Worm (Caenorhabditis elegans) whole organism, L2 larva: ENCODE measurements around the gene clec-123.

Experiments
- F13H6.1 ChIP-seq: sonication (generic microtip); optimal IDR thresholded peaks from 2 replicates; lab custom pipeline; 2016; ENCODE audit warnings: missing genetic modification characterization, missing compliant biosample characterization
- aly-2 ChIP-seq: fragments of 150-350 bp; optimal IDR thresholded peaks from 2 replicates; lab custom pipeline; 2014; ENCODE audit warnings: missing biosample characterization, missing genetic modification characterization
- ama-1 ChIP-seq: fragments of 150-350 bp; optimal IDR thresholded peaks from 2 replicates; lab custom pipeline; 2018; ENCODE audit warnings: inconsistent platforms
- ceh-16 ChIP-seq: fragments of 150-350 bp; optimal IDR thresholded peaks from 2 replicates; lab custom pipeline; 2014; ENCODE audit warnings: missing biosample characterization, missing genetic modification characterization
- ceh-82 ChIP-seq: fragments of 150-350 bp; optimal IDR thresholded peaks from 2 replicates; lab custom pipeline; 2014; ENCODE audit warnings: missing biosample characterization, missing genetic modification characterization
- crh-2 ChIP-seq: sonication (generic microtip); optimal IDR thresholded peaks from 2 replicates; lab custom pipeline; 2017; ENCODE audit warnings: missing biosample characterization, missing genetic modification characterization
- dmd-4 ChIP-seq: sonication (generic microtip); optimal IDR thresholded peaks from 2 replicates; lab custom pipeline; 2017; ENCODE audit warnings: missing biosample characterization, missing genetic modification characterization
- elt-1 ChIP-seq: fragments of 150-350 bp; optimal IDR thresholded peaks from 2 replicates; lab custom pipeline; 2014; ENCODE audit warnings: missing biosample characterization, missing genetic modification characterization
- elt-3 ChIP-seq: sonication (generic microtip); optimal IDR thresholded peaks from 2 replicates; lab custom pipeline; 2017; ENCODE audit warnings: missing biosample characterization, missing genetic modification characterization
- fos-1 ChIP-seq: fragments of 150-350 bp; optimal IDR thresholded peaks from 2 replicates; lab custom pipeline; 2014; ENCODE audit warnings: missing biosample characterization, missing genetic modification characterization
- gmeb-1 ChIP-seq: fragments of 150-350 bp; optimal IDR thresholded peaks from 2 replicates; lab custom pipeline; 2014; ENCODE audit warnings: missing biosample characterization, missing genetic modification characterization
- lin-11 ChIP-seq: fragments of 150-350 bp; sonication (generic microtip); optimal IDR thresholded peaks from 2 replicates; lab custom pipeline; 2014; ENCODE audit warnings: missing biosample characterization, missing genetic modification characterization, inconsistent platforms, mixed read lengths
- lin-13 ChIP-seq: fragments of 150-350 bp; optimal IDR thresholded peaks from 2 replicates; lab custom pipeline; 2014; ENCODE audit warnings: missing biosample characterization, missing genetic modification reagents, missing genetic modification characterization
- lin-39 ChIP-seq: fragments of 150-350 bp; optimal IDR thresholded peaks from 2 replicates; lab custom pipeline; 2014; ENCODE audit warnings: missing biosample characterization, missing genetic modification reagents, missing genetic modification characterization
- lsy-2 ChIP-seq, 2 experiments: fragments of 150-350 bp in 1 of 2; sonication (generic microtip) in 1 of 2; optimal IDR thresholded peaks; 2 replicates each; lab custom pipeline; 2014 to 2017; ENCODE audit warnings: missing biosample characterization in 2 of 2, missing genetic modification characterization in 2 of 2
- mab-5 ChIP-seq: fragments of 150-350 bp; optimal IDR thresholded peaks from 2 replicates; lab custom pipeline; 2014; ENCODE audit warnings: missing biosample characterization, missing genetic modification characterization
- mdl-1 ChIP-seq, 2 experiments: fragments of 150-350 bp in 1 of 2; sonication (generic microtip) in 1 of 2; optimal IDR thresholded peaks; 2 replicates each; lab custom pipeline; 2017; ENCODE audit warnings: missing biosample characterization in 2 of 2, missing genetic modification characterization in 2 of 2
- nhr-10 ChIP-seq: sonication (generic microtip); optimal IDR thresholded peaks from 2 replicates; lab custom pipeline; 2017; ENCODE audit warnings: missing biosample characterization, missing genetic modification characterization
- nhr-11 ChIP-seq: fragments of 150-350 bp; optimal IDR thresholded peaks from 2 replicates; lab custom pipeline; 2014; ENCODE audit warnings: missing biosample characterization, missing genetic modification characterization
- nhr-12 ChIP-seq: fragments of 150-350 bp; optimal IDR thresholded peaks from 2 replicates; lab custom pipeline; 2014; ENCODE audit warnings: missing biosample characterization, missing genetic modification characterization
- nhr-129 ChIP-seq: fragments of 150-350 bp; optimal IDR thresholded peaks from 2 replicates; lab custom pipeline; 2014; ENCODE audit warnings: missing biosample characterization, missing genetic modification characterization
- nhr-21 ChIP-seq: fragments of 150-350 bp; optimal IDR thresholded peaks from 2 replicates; lab custom pipeline; 2014; ENCODE audit warnings: missing biosample characterization, missing genetic modification characterization
- nhr-23 ChIP-seq: fragments of 150-350 bp; optimal IDR thresholded peaks from 2 replicates; lab custom pipeline; 2014; ENCODE audit warnings: missing biosample characterization, missing genetic modification reagents, missing genetic modification characterization
- nhr-237 ChIP-seq: fragments of 150-350 bp; optimal IDR thresholded peaks from 2 replicates; lab custom pipeline; 2014; ENCODE audit warnings: missing biosample characterization, missing genetic modification characterization
- nhr-25 ChIP-seq: fragments of 150-350 bp; sonication (generic microtip); optimal IDR thresholded peaks from 3 replicates; lab custom pipeline; 2014; ENCODE audit warnings: missing biosample characterization, missing genetic modification characterization
- nhr-77 ChIP-seq: fragments of 150-350 bp; optimal IDR thresholded peaks from 2 replicates; lab custom pipeline; 2014; ENCODE audit warnings: missing biosample characterization, missing genetic modification characterization
- peb-1 ChIP-seq: fragments of 150-350 bp; optimal IDR thresholded peaks from 2 replicates; lab custom pipeline; 2014; ENCODE audit warnings: missing biosample characterization, missing genetic modification characterization
- skn-1 ChIP-seq: sonication (generic microtip); optimal IDR thresholded peaks from 2 replicates; lab custom pipeline; 2017; ENCODE audit warnings: missing biosample characterization, missing genetic modification characterization
- sma-9 ChIP-seq, 2 experiments: fragments of 150-350 bp in 1 of 2; sonication (generic microtip) in 1 of 2; optimal IDR thresholded peaks; 2 replicates each; lab custom pipeline; 2014 to 2016; ENCODE audit warnings: missing genetic modification characterization in 2 of 2, mild to moderate bottlenecking in 1 of 2, missing biosample characterization in 1 of 2, missing compliant biosample characterization in 1 of 2, missing genetic modification reagents in 1 of 2, moderate library complexity in 1 of 2
- unc-62 ChIP-seq: fragments of 150-350 bp; optimal IDR thresholded peaks from 2 replicates; lab custom pipeline; 2014; ENCODE audit warnings: missing biosample characterization, missing genetic modification reagents, missing genetic modification characterization
- zag-1 ChIP-seq: fragments of 150-350 bp; optimal IDR thresholded peaks from 2 replicates; lab custom pipeline; 2014; ENCODE audit warnings: missing biosample characterization, missing genetic modification characterization
- ztf-1 ChIP-seq: fragments of 200-800 bp; sonication (Bioruptor generic); conservative IDR thresholded peaks from 2 replicates; pipeline ENCODE4 v1.3.6; 2022; ENCODE audit warnings: missing genetic modification characterization, missing compliant biosample characterization
- ztf-11 ChIP-seq: sonication (generic microtip); optimal IDR thresholded peaks from 2 replicates; lab custom pipeline; 2017; ENCODE audit warnings: missing biosample characterization, missing genetic modification characterization
- ztf-4 ChIP-seq: fragments of 150-350 bp; optimal IDR thresholded peaks from 2 replicates; lab custom pipeline; 2014; ENCODE audit warnings: missing biosample characterization, missing genetic modification characterization

clec-123 gene

ce11 chrII:3076915-3077314, 37.1 kb upstream of the clec-123 start, which contains the start of gene Y25C1A.8 (continued):
- no peak for TF ChIP-seq lin-39 (tag; lab: Kevin White, UChicago)
- peak; percentile 83 for TF ChIP-seq nhr-21
- TF ChIP-seq nhr-11 (tag; lab: Kevin White, UChicago) = no peak
- no peak for TF ChIP-seq aly-2 (tag; lab: Kevin White, UChicago)
- TF ChIP-seq unc-62 (GFP tag; lab: Kevin White, UChicago) = peak; percentile 41
- no peak for TF ChIP-seq skn-1 (tag; lab: Kevin White, UChicago)
- peak; percentile 82 for TF ChIP-seq fos-1 (tag; lab: Kevin White, UChicago)
- TF ChIP-seq nhr-25 (tag; lab: Kevin White, UChicago) = peak; percentile 90
- TF ChIP-seq nhr-237 (tag; lab: Kevin White, UChicago) = peak; percentile 18
- TF ChIP-seq ceh-82 = peak; percentile 59
- TF ChIP-seq nhr-129 = peak; percentile 72
- peak; percentile 49 for TF ChIP-seq dmd-4 (tag; lab: Kevin White, UChicago)
- no peak for TF ChIP-seq elt-1 (tag; lab: Kevin White, UChicago)
- no peak for TF ChIP-seq sma-9 (GFP tag; optimal IDR thresholded peaks at IDR 0.05; lab: Kevin White, UChicago)
- no peak for TF ChIP-seq sma-9 (tag; optimal IDR thresholded peaks at IDR 0.05; lab: Kevin White, UChicago)

- TF ChIP-seq nhr-12 (tag; lab: Kevin White, UChicago) (no peak), nhr-10 (tag; lab: Kevin White, UChicago) (no peak), elt-3 (tag; lab: Kevin White, UChicago) (no peak), zag-1 (tag; lab: Kevin White, UChicago) (no peak), mab-5 (tag; lab: Kevin White, UChicago) (no peak), crh-2 (tag; lab: Kevin White, UChicago) (no peak), ceh-16 (tag; lab: Kevin White, UChicago) (no peak), lsy-2 (tag; optimal IDR thresholded peaks at IDR 0.05; lab: Kevin White, UChicago) (no peak), skn-1 (tag; lab: Kevin White, UChicago) (no peak), nhr-21 (no peak), F13H6.1 (no peak), gmeb-1 (tag; lab: Kevin White, UChicago) (no peak), nhr-77 (tag; lab: Kevin White, UChicago) (no peak), nhr-25 (tag; lab: Kevin White, UChicago) (no peak), lin-11 (tag; lab: Kevin White, UChicago) (no peak), peb-1 (tag; lab: Kevin White, UChicago) (no peak)
Observed at ce11 chrII:3078496-3078895, 35.5 kb upstream of the clec-123 start, which contains the start of gene copb-1. TSS of gene copb-1 (plus strand) at chrII:3078796.

ce11 chrII:3087134-3087533, 26.9 kb upstream of the clec-123 start:
- TF ChIP-seq peb-1 (tag; lab: Kevin White, UChicago) = no peak
- TF ChIP-seq aly-2 (tag; lab: Kevin White, UChicago) = no peak
- TF ChIP-seq nhr-12 (tag; lab: Kevin White, UChicago) = no peak
- TF ChIP-seq sma-9 (GFP tag; optimal IDR thresholded peaks at IDR 0.05; lab: Kevin White, UChicago) = no peak
- no peak for TF ChIP-seq sma-9 (tag; optimal IDR thresholded peaks at IDR 0.05; lab: Kevin White, UChicago)
- no peak for TF ChIP-seq ceh-16 (tag; lab: Kevin White, UChicago)
- TF ChIP-seq ztf-11 (tag; lab: Kevin White, UChicago) = no peak
- TF ChIP-seq ztf-1 = no peak
- TF ChIP-seq mab-5 (tag; lab: Kevin White, UChicago) = no peak
- no peak for TF ChIP-seq nhr-237 (tag; lab: Kevin White, UChicago)
- TF ChIP-seq mdl-1 (tag; optimal IDR thresholded peaks at IDR 0.05; lab: Kevin White, UChicago) = no peak
- no peak for TF ChIP-seq lin-11 (tag; lab: Kevin White, UChicago)
- no peak for TF ChIP-seq gmeb-1 (tag; lab: Kevin White, UChicago)
- TF ChIP-seq nhr-77 (tag; lab: Kevin White, UChicago) = no peak
- no peak for TF ChIP-seq nhr-11 (tag; lab: Kevin White, UChicago)
- TF ChIP-seq nhr-25 (tag; lab: Kevin White, UChicago) = no peak
- TF ChIP-seq ztf-4 (tag; lab: Kevin White, UChicago) = no peak
- TF ChIP-seq zag-1 (tag; lab: Kevin White, UChicago) = no peak
- TF ChIP-seq ama-1 (lab: Kevin White, UChicago) = no peak
- TF ChIP-seq nhr-10 (tag; lab: Kevin White, UChicago) = no peak
- no peak for TF ChIP-seq ceh-82

- TF ChIP-seq elt-1 (tag; lab: Kevin White, UChicago) (no peak), mab-5 (tag; lab: Kevin White, UChicago) (no peak)
- TF ChIP-seq, all 48 proteins: peak for 0
Observed at ce11 chrII:3091268-3091667, 22.8 kb upstream of the clec-123 start, which contains the start of gene srg-21. TSS of gene srg-21 (minus strand) at chrII:3091368.

- TF ChIP-seq ceh-16 (tag; lab: Kevin White, UChicago) = no peak
- TF ChIP-seq nhr-23 (tag; lab: Kevin White, UChicago) = no peak
- no peak for TF ChIP-seq lin-11 (tag; lab: Kevin White, UChicago)
- TF ChIP-seq nhr-12 (tag; lab: Kevin White, UChicago) = no peak
- no peak for TF ChIP-seq sma-9 (GFP tag; optimal IDR thresholded peaks at IDR 0.05; lab: Kevin White, UChicago)
- TF ChIP-seq sma-9 (tag; optimal IDR thresholded peaks at IDR 0.05; lab: Kevin White, UChicago) = no peak
- TF ChIP-seq F13H6.1 = no peak
- no peak for TF ChIP-seq peb-1 (tag; lab: Kevin White, UChicago)
- no peak for TF ChIP-seq lin-13
- TF ChIP-seq nhr-21 = no peak
- TF ChIP-seq elt-3 (tag; lab: Kevin White, UChicago) = no peak
- TF ChIP-seq, all 48 proteins: peak for 0
Observed at ce11 chrII:3093352-3093751, 20.7 kb upstream of the clec-123 start, which contains the start of gene srg-22. TSS of gene srg-22 (minus strand) at chrII:3093452.
